Worm (Caenorhabditis elegans): ENCODE measurements around the gene Y48G9A.7.

- TF ChIP-seq B0310.2 (tag; optimal IDR thresholded peaks at IDR 0.05), result no peak
- no peak for TF ChIP-seq flt-1 (GFP tag; IDR thresholded peaks at IDR 0.05)
Observed at ce11 chrIII:2101895-2102345, 8.4 kb upstream of the Y48G9A.7 start, which contains the start of gene ppk-2.

Measured in whole organism, early embryonic.